Worm (Caenorhabditis elegans) whole organism, L4 larva: ENCODE results near the gene cest-8.
A peak's percentile ranks its signal among the peaks of the same experiment; 100 is the strongest.

Experiments used
- arid-1 ChIP-seq: fragments of 200-800 bp; sonication (Bioruptor generic); conservative IDR thresholded peaks from 2 replicates; pipeline ENCODE4 v1.3.6; 2022; ENCODE audit warnings: missing genetic modification reagents, missing genetic modification characterization, missing compliant biosample characterization
- dve-1 ChIP-seq: sonication (generic microtip); optimal IDR thresholded peaks from 2 replicates; lab custom pipeline; 2017; ENCODE audit warnings: antibody characterized with exemption, mild to moderate bottlenecking, missing genetic modification characterization, missing compliant biosample characterization; ENCODE audit not compliant: insufficient read depth
- lsy-2 ChIP-seq, 2 experiments: fragments of 150-350 bp in 1 of 2; sonication (generic microtip) in 1 of 2; optimal IDR thresholded peaks; 2 replicates each; lab custom pipeline; 2014 to 2017; ENCODE audit warnings: missing biosample characterization in 2 of 2, missing genetic modification characterization in 2 of 2

- TF ChIP-seq dve-1 (tag; lab: Kevin White, UChicago), result peak; percentile 28
- TF ChIP-seq lsy-2 (tag; optimal IDR thresholded peaks at IDR 0.05; lab: Kevin White, UChicago), result no peak
- TF ChIP-seq arid-1 (GFP tag; lab: Robert Waterston, UW), result no peak
Observed at ce11 chrX:12234424-12234823, 15.0 kb downstream of the cest-8 start.
